Fruit fly (Drosophila melanogaster): ENCODE results near the gene Gr93c.

The Gr93c gene

DNA sequence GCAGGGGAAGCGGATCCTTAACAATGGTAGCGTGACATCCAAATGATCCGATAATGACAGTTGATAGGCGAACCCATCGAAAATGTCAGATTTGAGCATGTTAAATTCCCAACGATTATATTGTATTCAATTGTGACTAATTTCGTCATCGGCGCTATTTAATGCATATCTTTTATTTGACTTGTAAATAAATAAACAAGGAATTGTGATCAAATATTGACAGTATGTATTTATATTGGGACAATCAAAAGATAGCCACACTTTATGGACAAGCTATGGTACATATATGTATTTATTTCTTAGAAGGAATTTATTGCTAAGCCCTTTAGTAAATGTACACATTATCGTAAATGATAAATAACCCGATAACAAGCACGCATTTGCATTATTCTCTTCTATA lies 19.9 kb downstream of the Gr93c start (continued):
- TF ChIP-seq CG31441 (GFP tag; IDR thresholded peaks at IDR 0.05) (peak; percentile 35; the same call in 1 of the 2 replicates), en (GFP tag; optimal IDR thresholded peaks at IDR 0.05) (no peak), CG4328 (GFP tag; optimal IDR thresholded peaks at IDR 0.05) (no peak), nerfin-2 (GFP tag; IDR thresholded peaks at IDR 0.05; ENCODE audit: partially characterized antibody) (no peak), CG6683 (GFP tag; optimal IDR thresholded peaks at IDR 0.05) (no peak), CG18599 (GFP tag; optimal IDR thresholded peaks at IDR 0.05) (no peak), insv (GFP tag; optimal IDR thresholded peaks at IDR 0.05) (no peak), CG11723 (GFP tag; optimal IDR thresholded peaks at IDR 0.05) (no peak), Atf6 (GFP tag; IDR thresholded peaks at IDR 0.05) (no peak), Atf-2 (GFP tag; optimal IDR thresholded peaks at IDR 0.05) (no peak), repo (GFP tag; optimal IDR thresholded peaks at IDR 0.05) (no peak), al (GFP tag; IDR thresholded peaks at IDR 0.05) (no peak), Poxn (GFP tag; IDR thresholded peaks at IDR 0.05) (no peak), CG17359 (tag; optimal IDR thresholded peaks at IDR 0.05) (peak; percentile 7), Max (GFP tag; optimal IDR thresholded peaks at IDR 0.05) (no peak), CG10209 (GFP tag; optimal IDR thresholded peaks at IDR 0.05) (no peak), Dp (GFP tag; optimal IDR thresholded peaks at IDR 0.05) (no peak), CG8089 (GFP tag; optimal IDR thresholded peaks at IDR 0.05) (no peak), CG1832 (GFP tag; optimal IDR thresholded peaks at IDR 0.05) (no peak), CG3281 (GFP tag; optimal IDR thresholded peaks at IDR 0.05) (no peak), CG2120 (GFP tag; optimal IDR thresholded peaks at IDR 0.05) (no peak), CG9727 (GFP tag; optimal IDR thresholded peaks at IDR 0.05) (peak; percentile 56), nmo (GFP tag; optimal IDR thresholded peaks at IDR 0.05) (no peak), z (GFP tag; IDR thresholded peaks at IDR 0.05) (no peak), CG10267 (tag; optimal IDR thresholded peaks at IDR 0.05) (peak; percentile 50), CG5245 (GFP tag; optimal IDR thresholded peaks at IDR 0.05) (no peak), zf30C (GFP tag; optimal IDR thresholded peaks at IDR 0.05) (no peak), rib (GFP tag; IDR thresholded peaks at IDR 0.05) (no peak), E2f2 (GFP tag; IDR thresholded peaks at IDR 0.05) (no peak), Opbp (GFP tag; IDR thresholded peaks at IDR 0.05; ENCODE audit: partially characterized antibody) (no peak), Kr (GFP tag; optimal IDR thresholded peaks at IDR 0.05) (peak; percentile 78), CG8359 (GFP tag; optimal IDR thresholded peaks at IDR 0.05; ENCODE audit: borderline replicate concordance) (peak; percentile 67), CG6765 (GFP tag; optimal IDR thresholded peaks at IDR 0.05) (no peak), Bdp1 (GFP tag; optimal IDR thresholded peaks at IDR 0.05) (no peak), D (optimal IDR thresholded peaks at IDR 0.05) (no peak), D (GFP tag; optimal IDR thresholded peaks at IDR 0.05) (peak; percentile 64), CG13624 (GFP tag; optimal IDR thresholded peaks at IDR 0.05) (no peak), CG12155 (GFP tag; optimal IDR thresholded peaks at IDR 0.05) (no peak), dmrt99B (tag; optimal IDR thresholded peaks at IDR 0.05) (peak; percentile 37), sob (GFP tag; IDR thresholded peaks at IDR 0.05) (no peak), CG12769 (tag; optimal IDR thresholded peaks at IDR 0.05) (no peak), MTF-1 (GFP tag; optimal IDR thresholded peaks at IDR 0.05; ENCODE audit: borderline replicate concordance) (peak; percentile 81), D19A (tag; optimal IDR thresholded peaks at IDR 0.05) (peak; percentile 18), Spps (tag; optimal IDR thresholded peaks at IDR 0.05) (peak; percentile 47), CG8765 (GFP tag; IDR thresholded peaks at IDR 0.05) (no peak), CG7745 (tag; optimal IDR thresholded peaks at IDR 0.05) (peak; percentile 25), YL-1 (GFP tag; optimal IDR thresholded peaks at IDR 0.05) (no peak), unpg (GFP tag; optimal IDR thresholded peaks at IDR 0.05) (no peak), CG12942 (GFP tag; optimal IDR thresholded peaks at IDR 0.05) (no peak), NC2β (GFP tag; optimal IDR thresholded peaks at IDR 0.05) (no peak), Lhr (GFP tag; optimal IDR thresholded peaks at IDR 0.05) (no peak)

Measured in whole organism, embryonic.